Fruit fly (Drosophila melanogaster) whole organism, embryonic: ENCODE data around the gene Cog1.
A peak's percentile ranks its signal among the peaks of the same experiment; 100 is the strongest.

ENCODE experiments used
- Asciz ChIP-seq: fragments of 200-800 bp; sonication (Bioruptor generic); optimal IDR thresholded peaks from 2 replicates; lab custom pipeline; 2017; ENCODE audit warnings: missing biosample characterization, mild to moderate bottlenecking, missing genetic modification characterization, missing genetic modification reagents
- Atf6 ChIP-seq: fragments of 200-800 bp; sonication (Bioruptor generic); IDR thresholded peaks from 2 replicates; pipeline ENCODE4 v1.3.6; 2022; ENCODE audit warnings: missing biosample characterization, missing genetic modification characterization
- CG1024 ChIP-seq: fragments of 200-800 bp; sonication (Bioruptor generic); IDR thresholded peaks from 2 replicates; pipeline ENCODE4 v1.3.6; 2022; ENCODE audit warnings: missing biosample characterization, missing genetic modification characterization
- CG12155 ChIP-seq: fragments of 200-800 bp; sonication (Bioruptor generic); optimal IDR thresholded peaks from 3 replicates; lab custom pipeline; 2016; ENCODE audit warnings: missing biosample characterization, missing genetic modification characterization
- CG15479 ChIP-seq: fragments of 200-800 bp; sonication (Bioruptor generic); optimal IDR thresholded peaks from 3 replicates; lab custom pipeline; 2019; ENCODE audit warnings: missing biosample characterization, mild to moderate bottlenecking, missing genetic modification characterization, moderate library complexity
- CG17359 ChIP-seq: fragments of 200-800 bp; sonication (Bioruptor generic); optimal IDR thresholded peaks from 3 replicates; lab custom pipeline; 2018; ENCODE audit warnings: missing biosample characterization, mild to moderate bottlenecking, missing genetic modification characterization, moderate library complexity
- CG17361 ChIP-seq: fragments of 200-800 bp; sonication (Bioruptor generic); IDR thresholded peaks from 3 replicates; pipeline ENCODE4 v1.3.6; 2022; ENCODE audit warnings: missing biosample characterization, missing genetic modification characterization
- CG17568 ChIP-seq: fragments of 200-800 bp; sonication (Bioruptor generic); optimal IDR thresholded peaks from 2 replicates; lab custom pipeline; 2018; ENCODE audit warnings: missing biosample characterization, mild to moderate bottlenecking, missing genetic modification characterization, moderate library complexity
- CG32532 ChIP-seq: fragments of 200-800 bp; sonication (Bioruptor generic); IDR thresholded peaks from 2 replicates; pipeline ENCODE4 v1.3.6; 2022; ENCODE audit warnings: missing biosample characterization, missing genetic modification characterization
- CG34376 ChIP-seq: fragments of 200-800 bp; sonication (Bioruptor generic); optimal IDR thresholded peaks from 2 replicates; lab custom pipeline; 2018; ENCODE audit warnings: missing biosample characterization, mild to moderate bottlenecking, missing genetic modification characterization
- CG3838 ChIP-seq: fragments of 200-800 bp; sonication (Bioruptor generic); optimal IDR thresholded peaks from 3 replicates; lab custom pipeline; 2016; ENCODE audit warnings: missing biosample characterization, missing genetic modification characterization
- CG6854 ChIP-seq: fragments of 200-800 bp; sonication (Bioruptor generic); optimal IDR thresholded peaks from 3 replicates; lab custom pipeline; 2017; ENCODE audit warnings: missing biosample characterization, mild to moderate bottlenecking, missing genetic modification characterization
- CG8765 ChIP-seq: fragments of 200-800 bp; sonication (Bioruptor generic); IDR thresholded peaks from 2 replicates; pipeline ENCODE4 v1.3.6; 2022; ENCODE audit warnings: missing biosample characterization, missing genetic modification characterization
- CG9215 ChIP-seq: fragments of 200-800 bp; sonication (Bioruptor generic); IDR thresholded peaks from 2 replicates; pipeline ENCODE4 v1.3.6; 2022; ENCODE audit warnings: missing biosample characterization, missing genetic modification characterization
- D19A ChIP-seq: fragments of 200-800 bp; optimal IDR thresholded peaks from 3 replicates; lab custom pipeline; 2019; ENCODE audit warnings: missing biosample characterization, mild to moderate bottlenecking, missing genetic modification characterization, moderate library complexity
- Dip3 ChIP-seq: fragments of 200-800 bp; sonication (Bioruptor generic); optimal IDR thresholded peaks from 3 replicates; lab custom pipeline; 2016; ENCODE audit warnings: missing biosample characterization, missing genetic modification characterization
- HmgZ ChIP-seq: fragments of 200-800 bp; sonication (Bioruptor generic); optimal IDR thresholded peaks from 2 replicates; lab custom pipeline; 2018; ENCODE audit warnings: missing biosample characterization, mild to moderate bottlenecking, missing genetic modification characterization
- Kr ChIP-seq: fragments of 200-800 bp; sonication (Bioruptor generic); optimal IDR thresholded peaks from 2 replicates; lab custom pipeline; 2017; ENCODE audit warnings: missing biosample characterization, mild to moderate bottlenecking, missing genetic modification characterization
- MBD-R2 ChIP-seq: fragments of 200-800 bp; sonication (Bioruptor generic); IDR thresholded peaks from 2 replicates; pipeline ENCODE4 v1.3.6; 2022; ENCODE audit warnings: missing biosample characterization, missing genetic modification characterization
- Mrtf ChIP-seq: fragments of 200-800 bp; sonication (Bioruptor generic); IDR thresholded peaks from 3 replicates; pipeline ENCODE4 v1.3.6; 2022; ENCODE audit warnings: missing biosample characterization, missing genetic modification characterization
- Myb ChIP-seq: fragments of 200-800 bp; sonication (Bioruptor generic); optimal IDR thresholded peaks from 2 replicates; lab custom pipeline; 2016; ENCODE audit warnings: missing biosample characterization, missing genetic modification characterization
- Opbp ChIP-seq: fragments of 200-800 bp; sonication (Bioruptor generic); IDR thresholded peaks from 3 replicates; pipeline ENCODE4 v1.3.6; 2022; ENCODE audit warnings: missing biosample characterization, missing genetic modification characterization; ENCODE audit not compliant: partially characterized antibody
- Rx ChIP-seq: fragments of 200-800 bp; sonication (Bioruptor generic); IDR thresholded peaks from 2 replicates; pipeline ENCODE4 v1.3.6; 2022; ENCODE audit warnings: missing biosample characterization, missing genetic modification characterization
- ac ChIP-seq: fragments of 200-800 bp; sonication (Bioruptor generic); optimal IDR thresholded peaks from 3 replicates; lab custom pipeline; 2017; ENCODE audit warnings: missing biosample characterization, mild to moderate bottlenecking, missing genetic modification characterization
- ara ChIP-seq: fragments of 200-800 bp; sonication (Bioruptor generic); IDR thresholded peaks from 2 replicates; pipeline ENCODE4 v1.3.6; 2022; ENCODE audit warnings: missing biosample characterization, missing genetic modification characterization
- bsh ChIP-seq, 2 experiments: fragments of 200-800 bp; sonication (Bioruptor generic); optimal IDR thresholded peaks; 2 replicates each; lab custom pipeline; 2017 to 2018; ENCODE audit warnings: mild to moderate bottlenecking in 2 of 2, missing biosample characterization in 2 of 2, missing genetic modification characterization in 2 of 2, moderate library complexity in 1 of 2
- cad ChIP-seq: fragments of >200 bp; optimal IDR thresholded peaks from 2 replicates; lab custom pipeline; 2017; ENCODE audit warnings: missing biosample characterization, missing genetic modification characterization
- chn ChIP-seq: fragments of 200-800 bp; sonication (Bioruptor generic); optimal IDR thresholded peaks from 2 replicates; lab custom pipeline; 2016; ENCODE audit warnings: missing biosample characterization, missing genetic modification characterization
- cwo ChIP-seq: fragments of 200-800 bp; sonication (Bioruptor generic); optimal IDR thresholded peaks from 3 replicates; lab custom pipeline; 2017; ENCODE audit warnings: missing biosample characterization, missing genetic modification characterization, mild to moderate bottlenecking, moderate library complexity, missing genetic modification reagents
- dm ChIP-seq: fragments of 200-800 bp; sonication (Bioruptor generic); optimal IDR thresholded peaks from 3 replicates; lab custom pipeline; 2016; ENCODE audit warnings: missing biosample characterization, missing genetic modification characterization
- dmrt11E ChIP-seq: fragments of 200-800 bp; sonication (Bioruptor generic); optimal IDR thresholded peaks from 3 replicates; lab custom pipeline; 2018; ENCODE audit warnings: missing biosample characterization, mild to moderate bottlenecking, missing genetic modification characterization, moderate library complexity
- dysf ChIP-seq: fragments of 200-800 bp; sonication (Bioruptor generic); IDR thresholded peaks from 3 replicates; pipeline ENCODE4 v1.3.6; 2022; ENCODE audit warnings: missing biosample characterization, missing genetic modification characterization
- esg ChIP-seq: fragments of 200-800 bp; sonication (Bioruptor generic); conservative IDR thresholded peaks from 2 replicates; pipeline ENCODE4 v1.3.6; 2022; ENCODE audit warnings: missing biosample characterization, missing genetic modification characterization
- fd96Cb ChIP-seq: fragments of 200-800 bp; sonication (Bioruptor generic); optimal IDR thresholded peaks from 2 replicates; lab custom pipeline; 2018; ENCODE audit warnings: missing biosample characterization, mild to moderate bottlenecking, missing genetic modification characterization, moderate library complexity
- fru ChIP-seq: fragments of >200 bp; optimal IDR thresholded peaks from 2 replicates; lab custom pipeline; 2017
- grau ChIP-seq: fragments of 200-800 bp; optimal IDR thresholded peaks from 3 replicates; lab custom pipeline; 2019; ENCODE audit warnings: missing biosample characterization, mild to moderate bottlenecking, missing genetic modification characterization, moderate library complexity
- hb ChIP-seq: fragments of 200-800 bp; sonication (Bioruptor generic); IDR thresholded peaks from 3 replicates; pipeline ENCODE4 v1.3.6; 2022; ENCODE audit warnings: missing biosample characterization, missing genetic modification characterization; ENCODE audit not compliant: partially characterized antibody
- her ChIP-seq: fragments of 200-800 bp; sonication (Bioruptor generic); optimal IDR thresholded peaks from 2 replicates; lab custom pipeline; 2016; ENCODE audit warnings: missing biosample characterization, missing genetic modification characterization
- ind ChIP-seq: fragments of 200-800 bp; sonication (Bioruptor generic); optimal IDR thresholded peaks from 3 replicates; lab custom pipeline; 2016; ENCODE audit warnings: missing biosample characterization, missing genetic modification characterization
- inv ChIP-seq: fragments of 200-800 bp; sonication (Bioruptor generic); IDR thresholded peaks from 2 replicates; pipeline ENCODE4 v1.3.6; 2022; ENCODE audit warnings: missing biosample characterization, missing genetic modification characterization; ENCODE audit not compliant: partially characterized antibody
- jigr1 ChIP-seq: fragments of 200-800 bp; sonication (Bioruptor generic); IDR thresholded peaks from 3 replicates; pipeline ENCODE4 v1.3.6; 2022; ENCODE audit warnings: missing biosample characterization, missing genetic modification characterization
- mirr ChIP-seq: fragments of 200-800 bp; sonication (Bioruptor generic); optimal IDR thresholded peaks from 3 replicates; lab custom pipeline; 2018; ENCODE audit warnings: missing biosample characterization, mild to moderate bottlenecking, missing genetic modification characterization
- nmo ChIP-seq: fragments of 200-800 bp; sonication (Bioruptor generic); optimal IDR thresholded peaks from 2 replicates; lab custom pipeline; 2018; ENCODE audit warnings: missing biosample characterization, mild to moderate bottlenecking, missing genetic modification characterization, moderate library complexity
- schlank ChIP-seq: fragments of 200-800 bp; sonication (Bioruptor generic); optimal IDR thresholded peaks from 2 replicates; lab custom pipeline; 2018; ENCODE audit warnings: missing biosample characterization, mild to moderate bottlenecking, missing genetic modification characterization
- sd ChIP-seq: fragments of 200-800 bp; sonication (Bioruptor generic); optimal IDR thresholded peaks from 3 replicates; lab custom pipeline; 2018; ENCODE audit warnings: missing biosample characterization, mild to moderate bottlenecking, missing genetic modification characterization, moderate library complexity
- unc-4 ChIP-seq: fragments of 200-800 bp; sonication (Bioruptor generic); IDR thresholded peaks from 2 replicates; pipeline ENCODE4 v1.3.6; 2022; ENCODE audit warnings: missing biosample characterization, missing genetic modification characterization; ENCODE audit not compliant: partially characterized antibody

Cog1 gene

DNA sequence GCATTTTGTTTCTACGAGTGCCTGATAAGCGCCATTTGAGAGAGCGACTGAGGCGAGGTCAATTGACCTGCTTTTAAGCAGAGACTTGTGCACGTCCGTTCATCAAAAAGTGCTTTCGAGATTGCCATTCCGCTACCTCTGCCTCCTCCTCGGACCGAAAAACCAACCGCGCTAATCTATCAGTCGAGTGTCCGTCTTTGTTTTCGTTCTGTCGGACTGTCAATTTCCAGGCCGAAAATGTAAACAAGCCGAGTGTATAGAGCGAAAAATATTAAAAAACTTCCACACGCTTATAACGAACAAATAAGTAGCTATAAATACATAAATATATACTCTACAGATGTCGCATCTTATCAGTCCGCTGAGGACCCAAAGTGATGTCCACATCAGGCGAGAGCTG, 39.5 kb upstream of the Cog1 start (continued):
- TF ChIP-seq CG34376 (peak; percentile 84), dysf (GFP tag; lab: Robert Waterston, UW) (no peak), CG17359 (tag; lab: Kevin White, UChicago) (no peak), schlank (tag; lab: Kevin White, UChicago) (no peak), CG6854 (GFP tag; lab: Kevin White, UChicago) (no peak), CG32532 (no peak)
- TF ChIP-seq, all 482 proteins: peak for 8

DNA sequence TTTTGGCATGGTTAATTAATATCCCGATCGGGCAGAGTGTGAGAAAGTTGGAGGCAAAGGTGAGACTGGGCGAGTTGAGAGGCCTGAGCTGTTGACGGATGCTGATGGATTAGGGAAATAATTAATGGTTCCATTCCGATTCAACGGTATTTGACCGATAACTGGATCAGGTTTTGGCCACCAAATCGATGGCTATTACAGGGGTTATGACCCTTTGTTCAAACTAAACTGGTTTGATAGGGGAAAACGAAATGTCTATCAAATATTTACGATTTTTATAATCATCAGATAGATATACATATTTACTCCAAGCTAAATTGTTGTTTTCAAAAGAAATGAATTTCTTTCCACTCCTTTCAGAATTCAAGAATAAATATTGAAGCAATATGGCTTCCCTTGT, 39.0 kb upstream of the Cog1 start, which contains the start of the genes CG44037 and svp:
TSS of gene CG44037 (plus strand) at position 301 of the 400 bp plus-strand sequence.
TSS of gene svp (plus strand) at position 301 of the 400 bp plus-strand sequence.
- TF ChIP-seq Kr (GFP tag; lab: Kevin White, UChicago), result no peak
- TF ChIP-seq ara (GFP tag; lab: Robert Waterston, UW), result no peak
- TF ChIP-seq CG12155 (GFP tag; lab: Kevin White, UChicago), result no peak
- no peak for TF ChIP-seq MBD-R2 (GFP tag; lab: Robert Waterston, UW)
- TF ChIP-seq CG3838 (GFP tag; lab: Kevin White, UChicago), result no peak
- no peak for TF ChIP-seq ind (GFP tag; lab: Kevin White, UChicago)
- TF ChIP-seq esg (GFP tag; lab: Robert Waterston, UW), result no peak
- no peak for TF ChIP-seq inv (GFP tag; lab: Robert Waterston, UW)
- TF ChIP-seq CG17568 (GFP tag; lab: Kevin White, UChicago), result no peak
- no peak for TF ChIP-seq mirr (GFP tag; lab: Kevin White, UChicago)
- TF ChIP-seq cwo, result no peak
- TF ChIP-seq Rx, result no peak
- no peak for TF ChIP-seq sd (tag; lab: Kevin White, UChicago)
- no peak for TF ChIP-seq bsh (GFP tag; optimal IDR thresholded peaks at IDR 0.05; lab: Kevin White, UChicago)
- TF ChIP-seq, all 482 proteins: peak for 0

DNA sequence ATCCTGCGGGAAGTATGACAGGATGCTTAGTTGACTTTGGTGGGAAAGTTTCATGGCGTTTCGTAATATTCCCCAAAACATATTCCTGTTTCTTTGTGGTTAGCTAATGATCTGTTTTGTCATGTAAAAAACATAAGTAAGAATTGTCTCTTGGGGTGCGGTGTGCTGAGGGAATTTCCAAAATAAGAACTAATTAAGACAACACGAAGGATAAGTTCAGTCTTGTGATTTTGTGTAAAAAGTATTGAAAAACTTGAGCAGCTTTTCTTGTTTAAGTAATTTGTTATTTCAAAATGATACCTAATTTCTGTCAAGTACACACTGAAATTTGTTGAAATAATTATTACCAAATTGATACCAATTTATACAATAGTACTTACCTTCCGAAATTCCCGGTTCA, 34.4 kb upstream of the Cog1 start, which contains the start of gene CG3942:
TSS of gene CG3942 (plus strand) at position 301 of the 400 bp plus-strand sequence.
- no peak for TF ChIP-seq CG1024

DNA sequence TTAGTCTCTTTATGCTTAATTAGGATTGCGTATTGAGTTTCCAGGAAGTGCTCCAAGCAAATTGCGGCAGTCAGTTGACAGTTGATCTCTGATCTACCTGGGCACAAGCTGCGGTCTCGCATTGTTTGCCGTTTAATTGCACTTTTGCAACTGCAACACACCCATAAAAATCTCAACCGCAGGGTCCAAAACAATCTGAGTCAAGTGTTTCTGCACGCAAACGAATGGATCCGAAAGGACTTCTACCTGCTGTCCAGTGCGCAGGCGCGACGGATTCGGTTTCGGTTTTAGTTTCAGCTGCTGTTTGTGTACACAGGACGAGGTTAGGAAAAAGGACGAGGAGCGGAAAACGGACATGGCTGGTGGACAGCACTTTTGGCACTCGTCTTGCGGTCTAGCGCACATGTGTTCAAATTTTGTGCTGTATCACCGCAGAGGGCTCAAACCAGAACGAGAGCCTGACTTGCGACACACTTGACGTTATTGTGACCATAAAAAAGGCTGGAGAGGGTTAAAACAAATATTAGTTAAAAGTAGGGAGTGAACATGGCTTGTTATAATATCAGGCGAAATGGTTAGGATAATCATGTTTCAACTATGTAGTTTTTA, 33.1 kb upstream of the Cog1 start:
- no peak for TF ChIP-seq nmo
- TF ChIP-seq chn, result no peak
- TF ChIP-seq HmgZ (tag; lab: Kevin White, UChicago), result no peak
- no peak for TF ChIP-seq hb
- TF ChIP-seq Opbp (GFP tag; lab: Robert Waterston, UW), result no peak
- TF ChIP-seq unc-4 (GFP tag; lab: Robert Waterston, UW), result no peak
- no peak for TF ChIP-seq jigr1 (GFP tag; lab: Robert Waterston, UW)
- no peak for TF ChIP-seq Dip3 (GFP tag; lab: Kevin White, UChicago)
- peak; percentile 90 for TF ChIP-seq CG15479 (GFP tag; lab: Kevin White, UChicago)
- no peak for TF ChIP-seq fd96Cb (tag; lab: Kevin White, UChicago)
- no peak for TF ChIP-seq dm (GFP tag; lab: Kevin White, UChicago)
- no peak for TF ChIP-seq dmrt11E
- TF ChIP-seq Mrtf, result no peak
- no peak for TF ChIP-seq grau (tag; lab: Kevin White, UChicago)
- no peak for TF ChIP-seq her (GFP tag; lab: Kevin White, UChicago)
- no peak for TF ChIP-seq Asciz (GFP tag; lab: Kevin White, UChicago)
- TF ChIP-seq CG9215, result no peak
- no peak for TF ChIP-seq ind (GFP tag; lab: Kevin White, UChicago)
- no peak for TF ChIP-seq D19A (tag; lab: Kevin White, UChicago)
- no peak for TF ChIP-seq Myb
- no peak for TF ChIP-seq fru (lab: Kevin White, UChicago)
- peak; percentile 80 for TF ChIP-seq cad (GFP tag; lab: Kevin White, UChicago)
- TF ChIP-seq CG17361 (GFP tag; lab: Robert Waterston, UW), result no peak
- peak; percentile 59 for TF ChIP-seq ac (GFP tag; lab: Kevin White, UChicago)
- TF ChIP-seq CG8765 (GFP tag; lab: Robert Waterston, UW), result no peak
- TF ChIP-seq Atf6 (GFP tag; lab: Robert Waterston, UW), result no peak
